Fruit fly (Drosophila melanogaster) whole organism, embryonic: ENCODE data around the gene scpr-C.

Experiments used
- Ada2b ChIP-seq: fragments of 200-800 bp; sonication (Bioruptor generic); IDR thresholded peaks from 2 replicates; pipeline ENCODE4 v1.3.6; 2022; ENCODE audit warnings: missing biosample characterization, missing genetic modification characterization
- CG10147 ChIP-seq: fragments of 200-800 bp; sonication (Bioruptor generic); optimal IDR thresholded peaks from 2 replicates; lab custom pipeline; 2019; ENCODE audit warnings: missing biosample characterization, mild to moderate bottlenecking, missing genetic modification characterization, moderate library complexity
- CG1024 ChIP-seq: fragments of 200-800 bp; sonication (Bioruptor generic); IDR thresholded peaks from 2 replicates; pipeline ENCODE4 v1.3.6; 2022; ENCODE audit warnings: missing biosample characterization, missing genetic modification characterization
- CG12155 ChIP-seq: fragments of 200-800 bp; sonication (Bioruptor generic); optimal IDR thresholded peaks from 3 replicates; lab custom pipeline; 2016; ENCODE audit warnings: missing biosample characterization, missing genetic modification characterization
- CG12391 ChIP-seq: fragments of 200-800 bp; sonication (Bioruptor generic); optimal IDR thresholded peaks from 3 replicates; lab custom pipeline; 2018; ENCODE audit warnings: missing biosample characterization, mild to moderate bottlenecking, missing genetic modification characterization, moderate library complexity
- CG12942 ChIP-seq: fragments of 200-800 bp; sonication (Bioruptor generic); optimal IDR thresholded peaks from 3 replicates; lab custom pipeline; 2016; ENCODE audit warnings: missing biosample characterization, missing genetic modification characterization
- CG14014 ChIP-seq: fragments of 200-800 bp; sonication (Bioruptor generic); IDR thresholded peaks from 2 replicates; pipeline ENCODE4 v1.3.6; 2022; ENCODE audit warnings: missing biosample characterization, missing genetic modification characterization
- CG30431 ChIP-seq: fragments of 200-800 bp; sonication (Bioruptor generic); optimal IDR thresholded peaks from 2 replicates; lab custom pipeline; 2017; ENCODE audit warnings: missing biosample characterization, missing genetic modification characterization
- CG3065 ChIP-seq: fragments of 200-800 bp; sonication (Bioruptor generic); optimal IDR thresholded peaks from 2 replicates; lab custom pipeline; 2016; ENCODE audit warnings: missing biosample characterization, missing genetic modification characterization
- CG31388 ChIP-seq: fragments of 200-800 bp; sonication (Bioruptor generic); optimal IDR thresholded peaks from 2 replicates; lab custom pipeline; 2016; ENCODE audit warnings: missing biosample characterization, missing genetic modification characterization
- CG3995 ChIP-seq: fragments of 200-800 bp; sonication (Bioruptor generic); optimal IDR thresholded peaks from 3 replicates; lab custom pipeline; 2016; ENCODE audit warnings: missing biosample characterization, missing genetic modification characterization
- CG4404 ChIP-seq: fragments of 200-800 bp; sonication (Bioruptor generic); IDR thresholded peaks from 2 replicates; pipeline ENCODE4 v1.3.6; 2022; ENCODE audit warnings: missing biosample characterization, missing genetic modification characterization
- CG6654 ChIP-seq: fragments of 200-800 bp; sonication (Bioruptor generic); optimal IDR thresholded peaks from 2 replicates; lab custom pipeline; 2017; ENCODE audit warnings: missing biosample characterization, mild to moderate bottlenecking, missing genetic modification characterization
- CG7745 ChIP-seq: fragments of 200-800 bp; sonication (Bioruptor generic); optimal IDR thresholded peaks from 2 replicates; lab custom pipeline; 2018; ENCODE audit warnings: missing biosample characterization, mild to moderate bottlenecking, missing genetic modification characterization, moderate library complexity
- CG7839 ChIP-seq: fragments of 200-800 bp; sonication (Bioruptor generic); optimal IDR thresholded peaks from 3 replicates; lab custom pipeline; 2018; ENCODE audit warnings: missing biosample characterization, mild to moderate bottlenecking, missing genetic modification characterization, moderate library complexity
- CG8089 ChIP-seq: fragments of 200-800 bp; sonication (Bioruptor generic); optimal IDR thresholded peaks from 3 replicates; lab custom pipeline; 2016; ENCODE audit warnings: missing biosample characterization, missing genetic modification characterization
- CG8359 ChIP-seq: fragments of 200-800 bp; sonication (Bioruptor generic); optimal IDR thresholded peaks from 2 replicates; lab custom pipeline; 2017; ENCODE audit warnings: missing biosample characterization, mild to moderate bottlenecking, missing genetic modification characterization, borderline replicate concordance
- CG9817 ChIP-seq: fragments of 200-800 bp; sonication (Bioruptor generic); optimal IDR thresholded peaks from 2 replicates; lab custom pipeline; 2018; ENCODE audit warnings: missing biosample characterization, mild to moderate bottlenecking, missing genetic modification characterization, moderate library complexity
- Doc2 ChIP-seq: fragments of 200-800 bp; sonication (Bioruptor generic); IDR thresholded peaks from 2 replicates; pipeline ENCODE4 v1.3.6; 2022; ENCODE audit warnings: missing biosample characterization, missing genetic modification characterization
- ERR ChIP-seq: fragments of 200-800 bp; sonication (Bioruptor generic); optimal IDR thresholded peaks from 2 replicates; lab custom pipeline; 2016; ENCODE audit warnings: missing biosample characterization, missing genetic modification characterization
- HLHmδ ChIP-seq: fragments of 200-800 bp; sonication (Bioruptor generic); optimal IDR thresholded peaks from 2 replicates; lab custom pipeline; 2018; ENCODE audit warnings: missing biosample characterization, mild to moderate bottlenecking, missing genetic modification characterization, moderate library complexity
- Hand ChIP-seq: fragments of 200-800 bp; sonication (Bioruptor generic); optimal IDR thresholded peaks from 2 replicates; lab custom pipeline; 2017; ENCODE audit warnings: mild to moderate bottlenecking, missing biosample characterization, missing genetic modification reagents, missing genetic modification characterization
- HmgZ ChIP-seq: fragments of 200-800 bp; sonication (Bioruptor generic); optimal IDR thresholded peaks from 2 replicates; lab custom pipeline; 2018; ENCODE audit warnings: missing biosample characterization, mild to moderate bottlenecking, missing genetic modification characterization
- Hr51 ChIP-seq, 2 experiments: fragments of 200-800 bp; sonication (Bioruptor generic); optimal IDR thresholded peaks; 2 replicates in 1 of 2; 3 replicates in 1 of 2; lab custom pipeline; 2016 to 2018; ENCODE audit warnings: missing biosample characterization in 2 of 2, missing genetic modification characterization in 2 of 2, mild to moderate bottlenecking in 1 of 2, moderate library complexity in 1 of 2
- Hsf ChIP-seq: fragments of 200-800 bp; sonication (Bioruptor generic); optimal IDR thresholded peaks from 3 replicates; lab custom pipeline; 2016; ENCODE audit warnings: missing biosample characterization, missing genetic modification characterization
- Poxn ChIP-seq: fragments of 200-800 bp; sonication (Bioruptor generic); IDR thresholded peaks from 2 replicates; pipeline ENCODE4 v1.3.6; 2022; ENCODE audit warnings: missing biosample characterization, missing genetic modification characterization
- Vsx1 ChIP-seq: fragments of 200-800 bp; sonication (Bioruptor generic); optimal IDR thresholded peaks from 2 replicates; lab custom pipeline; 2017; ENCODE audit warnings: missing biosample characterization, mild to moderate bottlenecking, missing genetic modification characterization, missing genetic modification reagents
- Xrp1 ChIP-seq: fragments of 200-800 bp; sonication (Bioruptor generic); IDR thresholded peaks from 2 replicates; pipeline ENCODE4 v1.3.6; 2022; ENCODE audit warnings: missing biosample characterization, missing genetic modification characterization
- disco-r ChIP-seq: fragments of 200-800 bp; sonication (Bioruptor generic); optimal IDR thresholded peaks from 2 replicates; lab custom pipeline; 2016; ENCODE audit warnings: missing biosample characterization, missing genetic modification characterization
- esg ChIP-seq: fragments of 200-800 bp; sonication (Bioruptor generic); conservative IDR thresholded peaks from 2 replicates; pipeline ENCODE4 v1.3.6; 2022; ENCODE audit warnings: missing biosample characterization, missing genetic modification characterization
- eyg ChIP-seq: fragments of 200-800 bp; sonication (Bioruptor generic); optimal IDR thresholded peaks from 3 replicates; lab custom pipeline; 2016; ENCODE audit warnings: missing biosample characterization, missing genetic modification characterization
- gem ChIP-seq: fragments of 200-800 bp; sonication (Bioruptor generic); optimal IDR thresholded peaks from 2 replicates; lab custom pipeline; 2019; ENCODE audit warnings: missing biosample characterization, mild to moderate bottlenecking, missing genetic modification characterization, moderate library complexity
- grau ChIP-seq: fragments of 200-800 bp; optimal IDR thresholded peaks from 3 replicates; lab custom pipeline; 2019; ENCODE audit warnings: missing biosample characterization, mild to moderate bottlenecking, missing genetic modification characterization, moderate library complexity
- gsb ChIP-seq: fragments of 200-800 bp; sonication (Bioruptor generic); IDR thresholded peaks from 2 replicates; pipeline ENCODE4 v1.3.6; 2022; ENCODE audit warnings: missing biosample characterization, missing genetic modification characterization
- ind ChIP-seq: fragments of 200-800 bp; sonication (Bioruptor generic); optimal IDR thresholded peaks from 3 replicates; lab custom pipeline; 2016; ENCODE audit warnings: missing biosample characterization, missing genetic modification characterization
- lilli ChIP-seq: fragments of 200-800 bp; sonication (Bioruptor generic); optimal IDR thresholded peaks from 3 replicates; lab custom pipeline; 2016; ENCODE audit warnings: missing biosample characterization, missing genetic modification characterization
- nom ChIP-seq: fragments of 200-800 bp; sonication (Bioruptor generic); optimal IDR thresholded peaks from 2 replicates; lab custom pipeline; 2017; ENCODE audit warnings: missing biosample characterization, missing genetic modification characterization, mild to moderate bottlenecking, moderate library complexity, missing genetic modification reagents
- odd ChIP-seq: fragments of 200-800 bp; sonication (Bioruptor generic); optimal IDR thresholded peaks from 2 replicates; lab custom pipeline; 2017; ENCODE audit warnings: missing biosample characterization, mild to moderate bottlenecking, missing genetic modification characterization
- p53 ChIP-seq: fragments of 200-800 bp; sonication (Bioruptor generic); optimal IDR thresholded peaks from 2 replicates; lab custom pipeline; 2016; ENCODE audit warnings: missing biosample characterization, missing genetic modification characterization
- pnt ChIP-seq: fragments of 200-800 bp; sonication (Bioruptor generic); optimal IDR thresholded peaks from 3 replicates; lab custom pipeline; 2016; ENCODE audit warnings: missing biosample characterization, missing genetic modification characterization
- ranshi ChIP-seq: fragments of 200-800 bp; sonication (Bioruptor generic); IDR thresholded peaks from 2 replicates; pipeline ENCODE4 v1.3.6; 2022; ENCODE audit warnings: missing biosample characterization, missing genetic modification characterization
- scrt ChIP-seq: fragments of 200-800 bp; sonication (Bioruptor generic); optimal IDR thresholded peaks from 2 replicates; lab custom pipeline; 2018; ENCODE audit warnings: missing biosample characterization, mild to moderate bottlenecking, missing genetic modification characterization, moderate library complexity
- slbo ChIP-seq: fragments of 200-800 bp; sonication (Bioruptor generic); IDR thresholded peaks from 2 replicates; pipeline ENCODE4 v1.3.6; 2022; ENCODE audit warnings: missing biosample characterization, missing genetic modification characterization
- so ChIP-seq: fragments of 200-800 bp; sonication (Bioruptor generic); IDR thresholded peaks from 3 replicates; pipeline ENCODE4 v1.3.6; 2022; ENCODE audit warnings: missing biosample characterization, missing genetic modification characterization
- sug ChIP-seq: fragments of 200-800 bp; optimal IDR thresholded peaks from 2 replicates; lab custom pipeline; 2019; ENCODE audit warnings: missing biosample characterization, mild to moderate bottlenecking, missing genetic modification characterization, moderate library complexity
- tll ChIP-seq, 2 experiments: fragments of 200-800 bp in 1 of 2; fragments of >200 bp in 1 of 2; sonication (Bioruptor generic) in 1 of 2; optimal IDR thresholded peaks; 2 replicates each; lab custom pipeline; 2017 to 2019; ENCODE audit warnings: missing biosample characterization in 2 of 2, missing genetic modification characterization in 2 of 2, mild to moderate bottlenecking in 1 of 2, moderate library complexity in 1 of 2
- tna ChIP-seq: fragments of 200-800 bp; sonication (Bioruptor generic); IDR thresholded peaks from 2 replicates; pipeline ENCODE4 v1.3.6; 2022; ENCODE audit warnings: missing biosample characterization, missing genetic modification characterization; ENCODE audit not compliant: partially characterized antibody
- wdn ChIP-seq: fragments of 200-800 bp; sonication (Bioruptor generic); IDR thresholded peaks from 2 replicates; pipeline ENCODE4 v1.3.6; 2022; ENCODE audit warnings: missing biosample characterization, missing genetic modification characterization

The scpr-C gene

DNA sequence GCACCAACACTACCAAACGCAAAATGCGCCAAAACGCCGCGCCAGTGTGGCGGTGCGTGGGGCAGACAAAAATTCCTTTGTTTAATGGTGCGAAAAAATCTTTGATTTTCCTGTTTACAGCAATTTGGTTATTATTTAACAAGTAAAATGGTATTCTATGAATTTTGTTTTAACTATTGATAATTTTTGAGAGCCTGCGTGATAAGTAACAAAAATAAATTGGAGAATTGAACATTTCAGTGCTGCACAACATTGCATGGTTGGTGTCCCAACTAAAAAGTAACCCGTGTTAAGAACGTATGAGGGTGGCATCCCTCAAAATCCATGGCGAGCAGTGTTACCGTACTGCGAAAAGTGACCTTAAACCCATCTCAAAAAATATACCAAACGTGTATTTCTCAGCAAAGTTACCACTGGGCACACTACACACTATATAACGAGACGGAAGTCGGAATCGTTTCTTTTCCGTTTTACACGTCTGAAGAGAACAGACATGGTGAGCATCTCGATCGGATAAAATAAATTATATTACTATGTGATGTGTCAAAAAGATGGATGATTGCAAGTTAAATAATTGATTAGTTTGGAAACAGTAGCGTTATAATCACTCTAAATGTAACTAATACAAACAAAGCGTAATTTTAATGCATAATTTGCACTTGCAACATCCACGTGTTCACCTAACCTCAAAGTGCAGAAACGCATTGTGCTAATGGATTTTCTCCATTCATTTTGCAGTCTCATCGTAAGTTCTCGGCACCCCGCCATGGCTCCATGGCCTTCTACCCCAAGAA lies 3.7 kb upstream of the scpr-C start, which contains the start of the genes CG6693 and RpL3 (continued):
- TF ChIP-seq HLHmδ (peak; percentile 95), disco-r (peak; percentile 53), CG7839 (tag; lab: Kevin White, UChicago) (peak; percentile 77), grau (tag; lab: Kevin White, UChicago) (peak; percentile 77), Hsf (GFP tag; lab: Kevin White, UChicago) (peak; percentile 59), CG7745 (tag; lab: Kevin White, UChicago) (peak; percentile 39), HmgZ (tag; lab: Kevin White, UChicago) (peak; percentile 81), CG12155 (GFP tag; lab: Kevin White, UChicago) (peak; percentile 19), Xrp1 (GFP tag; lab: Robert Waterston, UW) (peak; percentile 44), p53 (peak; percentile 45), ERR (GFP tag; lab: Kevin White, UChicago) (peak; percentile 47), Doc2 (GFP tag; lab: Robert Waterston, UW) (no peak), lilli (GFP tag; lab: Kevin White, UChicago) (peak; percentile 90), CG31388 (no peak), CG4404 (no peak), CG8089 (GFP tag; lab: Kevin White, UChicago) (peak; percentile 65), scrt (GFP tag; lab: Kevin White, UChicago) (peak; percentile 84), ind (GFP tag; lab: Kevin White, UChicago) (peak; percentile 32), CG6654 (GFP tag; lab: Kevin White, UChicago) (peak; percentile 9), CG3065 (GFP tag; lab: Kevin White, UChicago) (peak; percentile 18), CG1024 (GFP tag; lab: Robert Waterston, UW) (peak; percentile 65), ranshi (GFP tag; lab: Robert Waterston, UW) (peak; percentile 49; the same call in 1 of the 2 replicates), odd (GFP tag; lab: Kevin White, UChicago) (peak; percentile 89), wdn (GFP tag; lab: Robert Waterston, UW) (peak; percentile 52; the same call in 1 of the 2 replicates), tll (GFP tag; optimal IDR thresholded peaks at IDR 0.05; lab: Kevin White, UChicago) (no peak), Poxn (no peak), pnt (GFP tag; lab: Kevin White, UChicago) (peak; percentile 31), tna (GFP tag; lab: Robert Waterston, UW) (peak; percentile 27; the same call in 1 of the 2 replicates), Ada2b (GFP tag; lab: Robert Waterston, UW) (no peak), CG30431 (GFP tag; lab: Kevin White, UChicago) (no peak), gem (tag; lab: Kevin White, UChicago) (peak; percentile 53), Vsx1 (GFP tag; lab: Kevin White, UChicago) (peak; percentile 77), sug (tag; lab: Kevin White, UChicago) (peak; percentile 70), eyg (peak; percentile 25), CG3995 (peak; percentile 58), slbo (GFP tag; lab: Robert Waterston, UW) (peak; percentile 59), CG10147 (GFP tag; lab: Kevin White, UChicago) (peak; percentile 12), CG14014 (GFP tag; lab: Robert Waterston, UW) (peak; percentile 72; the same call in 1 of the 2 replicates), gsb (GFP tag; lab: Robert Waterston, UW) (peak; percentile 47; the same call in 1 of the 2 replicates), CG12942 (GFP tag; lab: Kevin White, UChicago) (peak; percentile 19), Hr51 (GFP tag; optimal IDR thresholded peaks at IDR 0.05; lab: Kevin White, UChicago) (peak; percentile 68 to 70), CG9817 (tag; lab: Kevin White, UChicago) (peak; percentile 20), so (GFP tag; lab: Robert Waterston, UW) (peak; percentile 78; the same call in 2 of the 3 replicates), CG8359 (GFP tag; lab: Kevin White, UChicago) (peak; percentile 46), nom (GFP tag; lab: Kevin White, UChicago) (peak; percentile 92), esg (GFP tag; lab: Robert Waterston, UW) (no peak), CG12391 (tag; lab: Kevin White, UChicago) (peak; percentile 72), Hand (GFP tag; lab: Kevin White, UChicago) (peak; percentile 77)
